Fruit fly (Drosophila melanogaster): ENCODE data around the gene CG32473.

DNA sequence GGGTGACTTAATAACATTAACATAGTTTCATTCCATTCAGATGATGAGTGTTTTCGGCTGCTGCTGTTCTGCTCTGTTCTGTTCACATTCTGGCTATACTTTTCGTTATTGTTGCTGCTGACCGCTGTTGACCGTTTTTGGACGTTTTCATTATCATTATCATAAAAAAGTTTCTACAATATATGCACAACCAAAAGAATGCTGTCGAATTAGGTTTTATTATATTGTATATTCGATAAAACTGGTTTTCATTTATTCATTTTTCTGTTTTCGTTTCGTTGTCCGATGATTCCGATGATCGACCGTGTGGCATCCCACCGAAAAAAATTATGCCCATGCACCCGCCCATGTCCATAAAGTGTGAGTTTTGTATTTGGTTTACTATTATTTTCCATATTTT, 30.6 kb downstream of the CG32473 start:
- TF ChIP-seq N (GFP tag; optimal IDR thresholded peaks at IDR 0.05) (no peak), usp (GFP tag; optimal IDR thresholded peaks at IDR 0.05) (no peak), brk (GFP tag; optimal IDR thresholded peaks at IDR 0.05) (no peak), br (GFP tag; optimal IDR thresholded peaks at IDR 0.05) (no peak), psq (GFP tag; optimal IDR thresholded peaks at IDR 0.05) (no peak), OdsH (GFP tag; optimal IDR thresholded peaks at IDR 0.05) (no peak), h (GFP tag; optimal IDR thresholded peaks at IDR 0.05) (no peak), Dfd (GFP tag; optimal IDR thresholded peaks at IDR 0.05) (no peak), Rel (GFP tag; optimal IDR thresholded peaks at IDR 0.05) (no peak), Rel (tag; optimal IDR thresholded peaks at IDR 0.05) (no peak)
